Worm (Caenorhabditis elegans) whole organism, L1 larva: ENCODE results near the gene bath-24.
"Not testable (repeated sequence)": the region's sequence is repeated elsewhere in the genome, so short reads cannot be mapped to it uniquely, and the experiment has no call there.

Experiments used
- C34B4.2 ChIP-seq: sonication (generic microtip); optimal IDR thresholded peaks from 2 replicates; lab custom pipeline; 2017; ENCODE audit warnings: mild to moderate bottlenecking, missing genetic modification characterization, missing compliant biosample characterization
- Y116A8C.19 ChIP-seq: sonication (generic microtip); optimal IDR thresholded peaks from 2 replicates; lab custom pipeline; 2016; ENCODE audit warnings: missing compliant biosample characterization, missing genetic modification characterization, borderline replicate concordance
- aha-1 ChIP-seq: fragments of 150-350 bp; optimal IDR thresholded peaks from 2 replicates; lab custom pipeline; 2014; ENCODE audit warnings: missing biosample characterization, missing genetic modification characterization
- aly-2 ChIP-seq: fragments of 150-350 bp; optimal IDR thresholded peaks from 2 replicates; lab custom pipeline; 2014; ENCODE audit warnings: missing biosample characterization, missing genetic modification characterization
- dpl-1 ChIP-seq, 3 experiments: fragments of 150-350 bp in 2 of 3; sonication (generic microtip) in 1 of 3; optimal IDR thresholded peaks; 2 replicates each; lab custom pipeline; 2014 to 2017; ENCODE audit warnings: missing biosample characterization in 3 of 3, missing genetic modification characterization in 3 of 3, missing genetic modification reagents in 3 of 3
- efl-1 ChIP-seq, 4 experiments: fragments of 150-350 bp; optimal IDR thresholded peaks in 3 of 4; peaks in 1 of 4; 1 replicate in 1 of 4; 2 replicates in 3 of 4; lab custom pipeline; 2014; ENCODE audit warnings: missing biosample characterization in 2 of 4, missing genetic modification characterization in 2 of 4, missing genetic modification reagents in 2 of 4
- egl-13 ChIP-seq: sonication (generic microtip); optimal IDR thresholded peaks from 2 replicates; lab custom pipeline; 2016; ENCODE audit warnings: missing genotype, missing genetic modification reagents, missing genetic modification characterization, missing compliant biosample characterization
- egl-27 ChIP-seq, 2 experiments: fragments of 150-350 bp in 1 of 2; sonication (generic microtip); optimal IDR thresholded peaks; 3 replicates each; lab custom pipeline; 2017 to 2018; ENCODE audit warnings: missing biosample characterization in 2 of 2, missing genetic modification characterization in 2 of 2, missing genetic modification reagents in 2 of 2
- fkh-10 ChIP-seq: sonication (generic microtip); optimal IDR thresholded peaks from 2 replicates; lab custom pipeline; 2017; ENCODE audit warnings: missing biosample characterization, missing genetic modification reagents, missing genetic modification characterization
- fkh-4 ChIP-seq: sonication (generic microtip); optimal IDR thresholded peaks from 2 replicates; lab custom pipeline; 2016; ENCODE audit warnings: missing compliant biosample characterization, missing genetic modification characterization, borderline replicate concordance
- irx-1 ChIP-seq: sonication (generic microtip); optimal IDR thresholded peaks from 2 replicates; lab custom pipeline; 2016; ENCODE audit warnings: missing genetic modification characterization, missing compliant biosample characterization
- jun-1 ChIP-seq: fragments of 150-350 bp; optimal IDR thresholded peaks from 2 replicates; lab custom pipeline; 2014; ENCODE audit warnings: missing biosample characterization, missing genetic modification reagents, missing genetic modification characterization
- lin-15B ChIP-seq: fragments of 150-350 bp; sonication (generic microtip); optimal IDR thresholded peaks from 3 replicates; lab custom pipeline; 2014; ENCODE audit warnings: missing biosample characterization, missing genetic modification characterization
- lin-35 ChIP-seq, 2 experiments: fragments of 150-350 bp; optimal IDR thresholded peaks; 2 replicates each; lab custom pipeline; 2014; ENCODE audit warnings: missing biosample characterization in 2 of 2, missing genetic modification characterization in 2 of 2, missing genetic modification reagents in 2 of 2
- lsy-2 ChIP-seq, 2 experiments: fragments of 150-350 bp; optimal IDR thresholded peaks; 2 replicates each; lab custom pipeline; 2014; ENCODE audit warnings: missing biosample characterization in 2 of 2, missing genetic modification characterization in 2 of 2
- mab-9 ChIP-seq: fragments of 200-800 bp; sonication (Bioruptor generic); IDR thresholded peaks from 2 replicates; pipeline ENCODE4 v1.3.6; 2022; ENCODE audit warnings: missing genetic modification reagents, missing genetic modification characterization, missing compliant biosample characterization
- mdl-1 ChIP-seq, 2 experiments: fragments of 150-350 bp; optimal IDR thresholded peaks; 2 replicates each; lab custom pipeline; 2014 to 2017; ENCODE audit warnings: missing biosample characterization in 2 of 2, missing genetic modification characterization in 2 of 2, inconsistent platforms in 1 of 2
- nhr-19 ChIP-seq: fragments of 200-800 bp; sonication (Bioruptor generic); conservative IDR thresholded peaks from 2 replicates; pipeline ENCODE4 v1.3.6; 2022; ENCODE audit warnings: missing genetic modification characterization, missing compliant biosample characterization
- nhr-20 ChIP-seq: sonication (generic microtip); optimal IDR thresholded peaks from 2 replicates; lab custom pipeline; 2016; ENCODE audit warnings: mild to moderate bottlenecking, missing genetic modification characterization, missing compliant biosample characterization
- nhr-237 ChIP-seq: fragments of 150-350 bp; optimal IDR thresholded peaks from 2 replicates; lab custom pipeline; 2014; ENCODE audit warnings: missing biosample characterization, missing genetic modification characterization
- nhr-47 ChIP-seq: sonication (generic microtip); optimal IDR thresholded peaks from 2 replicates; lab custom pipeline; 2016; ENCODE audit warnings: mild to moderate bottlenecking, missing genetic modification characterization, moderate library complexity, missing compliant biosample characterization
- nhr-84 ChIP-seq: sonication (generic microtip); optimal IDR thresholded peaks from 2 replicates; lab custom pipeline; 2017; ENCODE audit warnings: missing biosample characterization, missing genetic modification characterization
- rnt-1 ChIP-seq: sonication (generic microtip); optimal IDR thresholded peaks from 2 replicates; lab custom pipeline; 2016; ENCODE audit warnings: mild to moderate bottlenecking, missing genetic modification characterization, moderate library complexity, missing compliant biosample characterization
- sox-4 ChIP-seq: sonication (generic microtip); optimal IDR thresholded peaks from 2 replicates; lab custom pipeline; 2016; ENCODE audit warnings: missing genetic modification characterization, missing compliant biosample characterization
- swsn-7 ChIP-seq: sonication (generic microtip); optimal IDR thresholded peaks from 2 replicates; lab custom pipeline; 2016; ENCODE audit warnings: missing genetic modification characterization, missing compliant biosample characterization
- zag-1 ChIP-seq: fragments of 150-350 bp; optimal IDR thresholded peaks from 2 replicates; lab custom pipeline; 2014; ENCODE audit warnings: missing biosample characterization, missing genetic modification characterization
- ztf-4 ChIP-seq: fragments of 150-350 bp; optimal IDR thresholded peaks from 2 replicates; lab custom pipeline; 2014; ENCODE audit warnings: missing biosample characterization, missing genetic modification characterization

Gene bath-24

DNA sequence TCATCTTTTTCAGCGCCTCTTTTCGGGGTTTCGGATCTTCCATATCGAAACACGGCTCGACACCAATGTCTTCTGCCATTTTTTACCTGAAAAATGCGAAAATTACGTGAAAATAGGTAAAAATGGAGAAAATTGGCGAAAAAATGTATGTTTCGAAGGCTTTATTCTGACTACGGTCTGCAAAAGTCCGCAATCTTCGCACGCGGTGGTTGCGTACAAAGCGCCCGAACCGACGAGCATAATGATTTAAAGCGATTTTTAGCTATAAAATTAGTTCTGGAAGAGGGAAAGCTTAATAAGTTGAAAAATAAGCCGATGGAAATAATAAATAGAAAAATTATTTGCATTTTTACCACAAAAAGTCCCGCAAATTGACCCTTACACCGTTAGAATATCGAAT, 13.6 kb upstream of the bath-24 start, which contains the start of gene F07E5.5 (continued):
- TF ChIP-seq rnt-1 (tag; lab: Kevin White, UChicago) (no peak), C34B4.2 (tag; lab: Kevin White, UChicago) (no peak), nhr-19 (GFP tag; lab: Robert Waterston, UW) (peak; percentile 49), ztf-4 (no peak), irx-1 (tag; lab: Kevin White, UChicago) (no peak), mab-9 (no peak), swsn-7 (tag; lab: Kevin White, UChicago) (peak; percentile 51)

DNA sequence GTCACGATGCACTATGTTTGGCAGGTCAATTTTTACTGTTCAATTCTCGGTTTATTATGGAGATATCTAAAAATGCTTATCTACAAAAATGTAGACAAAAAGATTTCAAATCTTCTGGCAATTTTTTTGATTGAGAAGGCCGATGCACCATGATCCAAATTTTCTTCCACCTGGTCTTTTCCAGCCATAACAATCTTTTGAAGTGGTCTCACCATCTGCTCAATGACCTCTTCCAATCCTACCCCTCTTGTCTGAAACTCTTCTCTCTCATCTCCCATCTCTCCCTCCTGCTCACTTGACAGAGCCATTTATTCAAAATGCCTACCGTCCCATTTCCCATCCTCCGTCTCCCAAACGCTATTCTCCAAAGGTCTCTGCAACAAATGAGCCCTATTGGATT, 6.0 kb upstream of the bath-24 start, which contains the start of gene fbxb-35:
fbxb-35 (plus strand) TSS at position 301 of the 400 bp plus-strand sequence.
- no peak for TF ChIP-seq efl-1 (optimal IDR thresholded peaks at IDR 0.05; lab: Kevin White, UChicago)
- peak in 1 of 2 experiments; percentile 77 for TF ChIP-seq efl-1 (GFP tag; optimal IDR thresholded peaks at IDR 0.05 in 1 of 2; lab: Kevin White, UChicago)
- no peak for TF ChIP-seq nhr-47 (tag; lab: Kevin White, UChicago)

DNA sequence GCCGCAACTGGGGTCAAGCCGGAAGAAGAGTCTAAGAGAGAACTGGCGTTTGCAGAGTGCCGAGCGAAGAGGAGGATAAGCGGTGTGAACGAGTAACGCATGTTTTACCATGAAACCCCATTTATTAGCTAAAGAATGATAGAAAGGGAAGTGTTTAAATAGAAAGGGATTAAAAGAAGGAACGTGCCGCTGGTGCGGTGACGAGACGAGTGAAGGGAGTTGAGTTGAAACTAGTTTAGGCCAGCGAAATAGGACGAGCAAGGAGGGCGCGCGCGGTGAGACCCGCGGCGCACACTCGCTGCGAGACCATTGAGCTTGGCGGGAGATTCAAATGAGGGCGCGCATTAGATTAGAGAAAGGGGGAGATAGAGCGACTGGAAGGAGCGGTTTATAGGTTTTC, 1.2 kb upstream of the bath-24 start, which contains the start of gene math-1:
math-1 (minus strand) TSS at position 101 of the 400 bp plus-strand sequence.
- not testable (repeated sequence) for TF ChIP-seq fkh-4; zag-1 (tag; lab: Kevin White, UChicago); fkh-10 (GFP tag; lab: Kevin White, UChicago)
- TF ChIP-seq, all 84 proteins: peak for 0; not testable (repeated sequence) for 84

DNA sequence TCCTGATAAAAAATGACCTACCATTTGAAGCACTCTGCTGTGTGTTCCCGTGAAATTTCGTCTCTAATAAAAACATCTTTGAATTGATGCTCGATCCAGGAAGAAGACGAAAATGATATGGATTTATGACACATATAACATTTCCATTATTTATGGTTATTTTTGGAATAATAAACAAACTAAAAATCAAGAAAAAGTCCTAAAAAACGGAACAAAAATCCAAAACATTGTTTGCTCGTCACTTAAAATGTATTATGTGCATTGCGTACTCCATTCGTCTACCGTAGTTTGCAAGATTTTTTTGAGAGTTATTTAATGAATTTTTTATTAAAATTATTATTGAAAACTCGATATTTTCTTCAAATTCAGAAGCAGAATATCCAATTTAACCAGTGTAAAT, 3.0 kb downstream of the bath-24 start, which contains the start of gene bath-20:
bath-20 (minus strand) TSS at position 101 of the 400 bp plus-strand sequence.
- no peak for TF ChIP-seq efl-1 (optimal IDR thresholded peaks at IDR 0.05; lab: Kevin White, UChicago)
- TF ChIP-seq efl-1 (GFP tag; optimal IDR thresholded peaks at IDR 0.05 in 1 of 2; lab: Kevin White, UChicago): peak in 1 of 2 experiments; percentile 41
- no peak for TF ChIP-seq nhr-20 (tag; lab: Kevin White, UChicago)

DNA sequence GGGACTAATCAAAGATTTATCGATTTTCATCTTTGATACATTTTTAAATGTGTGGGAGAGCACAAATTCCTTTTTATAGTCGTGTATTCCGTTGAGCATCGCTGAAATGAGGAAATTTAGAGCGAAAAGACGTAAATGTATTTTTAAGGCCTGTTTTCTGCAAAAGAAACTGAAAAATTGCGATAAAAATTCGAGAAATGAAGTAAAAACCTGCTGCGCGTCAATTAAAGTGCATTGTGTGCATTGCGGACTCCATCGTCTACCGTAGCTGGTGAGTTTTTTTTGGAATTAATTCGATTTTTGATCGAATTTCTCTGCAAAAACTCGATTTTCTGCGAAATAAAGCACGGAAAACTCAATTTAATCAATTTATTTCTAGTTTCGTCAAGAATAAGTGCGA, 6.1 kb downstream of the bath-24 start, which contains the start of gene bath-19:
bath-19 (minus strand) TSS at position 101 of the 400 bp plus-strand sequence.
- TF ChIP-seq aly-2 (no peak), jun-1 (tag; lab: Kevin White, UChicago) (no peak), sox-4 (no peak), nhr-19 (GFP tag; lab: Robert Waterston, UW) (no peak), nhr-237 (tag; lab: Kevin White, UChicago) (no peak), fkh-4 (no peak), egl-27 (tag; optimal IDR thresholded peaks at IDR 0.05; lab: Kevin White, UChicago) (no peak), lin-15B (no peak), Y116A8C.19 (tag; lab: Kevin White, UChicago) (no peak), mab-9 (no peak), aha-1 (tag; lab: Kevin White, UChicago) (no peak), mdl-1 (tag; optimal IDR thresholded peaks at IDR 0.05; lab: Kevin White, UChicago) (no peak)

DNA sequence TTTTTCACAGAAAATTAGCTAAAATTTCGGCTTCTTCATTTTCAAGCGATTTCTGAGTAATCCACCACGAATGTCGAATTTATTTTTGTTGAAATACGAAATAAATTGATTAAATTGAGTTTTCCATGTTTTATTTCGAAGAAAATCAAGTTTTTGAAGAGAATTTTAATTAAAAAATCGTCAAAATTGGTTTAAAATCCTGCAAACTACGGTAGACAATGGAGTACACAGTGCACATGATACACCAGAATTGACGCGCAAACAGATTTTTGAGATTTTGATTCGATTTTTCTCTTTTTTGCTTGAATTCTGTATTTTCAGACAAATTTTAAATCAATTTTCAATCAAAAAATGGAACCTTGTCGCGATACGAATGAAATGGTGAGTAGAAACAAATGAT, 12.1 kb downstream of the bath-24 start, which contains the start of gene F59H6.14:
F59H6.14 (plus strand) TSS at position 301 of the 400 bp plus-strand sequence.
- TF ChIP-seq egl-13 (tag; lab: Kevin White, UChicago) (no peak), nhr-84 (no peak)

DNA sequence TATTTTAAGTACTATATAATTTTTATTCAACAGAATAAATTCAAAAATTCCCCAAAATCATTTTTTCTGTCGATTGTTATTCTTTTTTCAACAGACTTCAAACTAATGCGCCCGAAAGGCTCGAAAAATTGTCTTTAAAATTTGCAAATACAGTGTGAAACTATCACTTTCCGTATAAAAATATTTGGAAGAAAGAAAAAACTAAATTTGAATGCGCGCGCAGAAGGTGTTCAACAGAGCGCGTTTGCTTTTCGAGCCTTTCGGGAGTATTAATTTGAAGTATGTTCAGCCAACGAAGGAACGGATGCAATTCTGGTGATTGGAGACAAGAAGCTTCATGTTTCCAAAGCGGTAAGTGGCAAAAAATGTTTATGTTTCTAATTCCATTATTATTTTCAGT, 13.1 kb downstream of the bath-24 start, which contains the start of gene btb-4:
btb-4 (plus strand) TSS at position 35 of the 400 bp plus-strand sequence.
- TF ChIP-seq lsy-2 (tag; optimal IDR thresholded peaks at IDR 0.05; lab: Kevin White, UChicago) (peak in 1 of 2 experiments; percentile 20), efl-1 (optimal IDR thresholded peaks at IDR 0.05; lab: Kevin White, UChicago) (peak; percentile 33 to 90), efl-1 (GFP tag; optimal IDR thresholded peaks at IDR 0.05 in 1 of 2; lab: Kevin White, UChicago) (peak; percentile 81 to 98), dpl-1 (GFP tag; optimal IDR thresholded peaks at IDR 0.05; lab: Kevin White, UChicago) (peak; percentile 51 to 77 (median 75)), lin-35 (GFP tag; optimal IDR thresholded peaks at IDR 0.05; lab: Kevin White, UChicago) (peak; percentile 60 to 90)
